Worm (Caenorhabditis elegans): ENCODE measurements around the gene B0244.15.

- TF ChIP-seq daf-8 (GFP tag; IDR thresholded peaks at IDR 0.05), result no peak
- no peak for TF ChIP-seq nhr-25 (tag; optimal IDR thresholded peaks at IDR 0.05; ENCODE audit: borderline replicate concordance, insufficient read depth)
- no peak for TF ChIP-seq ama-1 (optimal IDR thresholded peaks at IDR 0.05)
- TF ChIP-seq lsy-2 (tag; optimal IDR thresholded peaks at IDR 0.05), result no peak
- no peak for TF ChIP-seq ces-1 (GFP tag; optimal IDR thresholded peaks at IDR 0.05)
- TF ChIP-seq nhr-6 (tag; optimal IDR thresholded peaks at IDR 0.05), result no peak
- TF ChIP-seq Y48G9A.11 (GFP tag; IDR thresholded peaks at IDR 0.05), result no peak
- no peak for TF ChIP-seq R02D3.7 (tag; optimal IDR thresholded peaks at IDR 0.05)
- no peak for TF ChIP-seq F44E2.7 (GFP tag; IDR thresholded peaks at IDR 0.05)
- no peak for TF ChIP-seq mdl-1 (tag; optimal IDR thresholded peaks at IDR 0.05)
- TF ChIP-seq ztf-7 (tag; optimal IDR thresholded peaks at IDR 0.05), result no peak
- TF ChIP-seq hlh-30 (tag; optimal IDR thresholded peaks at IDR 0.05; ENCODE audit: insufficient read depth), result no peak
Measured at ce11 chrIII:5729367-5729766, 13.8 kb upstream of the B0244.15 start.

Data from whole organism, L4 larva.